Worm (Caenorhabditis elegans) whole organism, L4/young adult: ENCODE results near the gene Y44A6D.6.

Source experiments
- W03F9.2 ChIP-seq: fragments of 150-350 bp; optimal IDR thresholded peaks from 2 replicates; lab custom pipeline; 2014; ENCODE audit warnings: missing biosample characterization, missing genetic modification characterization
- dao-5 ChIP-seq: sonication (generic microtip); optimal IDR thresholded peaks from 2 replicates; lab custom pipeline; 2016; ENCODE audit warnings: missing genotype, missing genetic modification characterization, moderate library complexity, missing compliant biosample characterization
- him-1 ChIP-seq: sonication (generic microtip); optimal IDR thresholded peaks from 2 replicates; lab custom pipeline; 2016; ENCODE audit warnings: missing genotype, missing genetic modification reagents, missing genetic modification characterization, missing compliant biosample characterization

The Y44A6D.6 gene

DNA sequence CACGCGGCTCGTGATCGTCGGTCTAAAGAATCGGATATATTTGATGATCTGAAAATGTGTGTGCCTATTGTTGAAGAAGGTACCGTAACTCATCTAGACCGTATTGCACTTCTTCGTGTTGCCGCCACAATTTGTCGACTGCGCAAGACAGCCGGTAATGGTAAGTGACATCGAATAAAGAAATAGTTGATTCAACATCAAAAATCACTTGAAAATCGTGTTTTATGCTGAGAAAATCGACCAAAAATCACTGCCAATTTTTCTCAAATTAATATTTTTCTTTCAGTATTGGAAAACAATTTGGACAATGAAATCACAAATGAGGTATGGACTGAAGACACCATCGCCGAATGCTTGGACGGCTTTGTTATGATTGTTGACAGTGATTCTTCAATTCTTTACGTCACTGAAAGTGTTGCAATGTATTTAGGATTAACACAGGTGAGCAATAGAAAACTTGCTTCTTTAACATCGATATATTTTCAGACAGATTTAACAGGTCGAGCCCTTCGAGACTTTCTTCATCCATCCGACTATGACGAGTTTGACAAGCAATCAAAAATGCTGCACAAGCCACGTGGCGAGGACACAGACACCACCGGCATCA, 25.7 kb upstream of the Y44A6D.6 start:
- TF ChIP-seq him-1 (tag; lab: Kevin White, UChicago) (no peak), W03F9.2 (tag; lab: Kevin White, UChicago) (no peak), dao-5 (no peak)

DNA sequence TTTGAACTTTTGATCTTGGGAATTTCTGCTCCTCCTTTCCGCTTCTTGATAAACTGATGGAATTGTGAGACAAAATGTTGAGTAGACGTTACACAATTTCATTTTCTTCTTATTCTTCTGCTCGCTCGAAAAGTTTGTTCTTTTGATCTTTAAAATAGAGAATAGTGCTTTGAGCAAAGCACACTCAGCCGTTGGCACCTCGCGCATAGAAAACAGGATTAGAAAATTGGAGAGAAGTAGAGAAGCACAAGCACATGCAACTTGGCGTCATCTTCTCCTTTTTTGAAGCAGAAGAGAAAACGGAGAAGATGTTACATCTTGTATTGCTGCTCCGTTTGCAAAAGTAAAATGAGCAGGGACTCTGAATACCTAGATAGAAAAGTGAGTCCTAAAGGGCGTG, 24.9 kb upstream of the Y44A6D.6 start:
- TF ChIP-seq W03F9.2 (tag; lab: Kevin White, UChicago) (no peak), him-1 (tag; lab: Kevin White, UChicago) (peak; percentile 88), dao-5 (no peak)

DNA sequence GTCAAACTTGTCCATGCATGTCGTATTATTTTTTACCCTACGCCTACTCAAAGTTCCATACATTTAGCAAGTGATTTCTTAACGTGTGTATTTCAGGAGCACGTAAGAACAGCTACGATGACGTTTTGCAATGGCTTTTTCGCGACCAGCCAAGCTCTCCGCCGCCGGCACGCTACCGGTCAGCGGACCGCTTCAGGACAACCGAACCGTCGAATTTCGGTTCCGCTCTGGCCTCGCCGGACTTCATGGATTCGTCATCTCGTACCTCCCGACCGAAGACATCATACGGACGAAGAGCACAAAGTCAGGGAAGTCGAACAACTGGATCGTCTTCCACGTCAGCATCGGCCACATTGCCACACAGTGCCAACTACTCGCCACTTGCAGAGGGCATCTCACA, 23.5 kb upstream of the Y44A6D.6 start:
- TF ChIP-seq dao-5, result no peak
- no peak for TF ChIP-seq W03F9.2 (tag; lab: Kevin White, UChicago)

DNA sequence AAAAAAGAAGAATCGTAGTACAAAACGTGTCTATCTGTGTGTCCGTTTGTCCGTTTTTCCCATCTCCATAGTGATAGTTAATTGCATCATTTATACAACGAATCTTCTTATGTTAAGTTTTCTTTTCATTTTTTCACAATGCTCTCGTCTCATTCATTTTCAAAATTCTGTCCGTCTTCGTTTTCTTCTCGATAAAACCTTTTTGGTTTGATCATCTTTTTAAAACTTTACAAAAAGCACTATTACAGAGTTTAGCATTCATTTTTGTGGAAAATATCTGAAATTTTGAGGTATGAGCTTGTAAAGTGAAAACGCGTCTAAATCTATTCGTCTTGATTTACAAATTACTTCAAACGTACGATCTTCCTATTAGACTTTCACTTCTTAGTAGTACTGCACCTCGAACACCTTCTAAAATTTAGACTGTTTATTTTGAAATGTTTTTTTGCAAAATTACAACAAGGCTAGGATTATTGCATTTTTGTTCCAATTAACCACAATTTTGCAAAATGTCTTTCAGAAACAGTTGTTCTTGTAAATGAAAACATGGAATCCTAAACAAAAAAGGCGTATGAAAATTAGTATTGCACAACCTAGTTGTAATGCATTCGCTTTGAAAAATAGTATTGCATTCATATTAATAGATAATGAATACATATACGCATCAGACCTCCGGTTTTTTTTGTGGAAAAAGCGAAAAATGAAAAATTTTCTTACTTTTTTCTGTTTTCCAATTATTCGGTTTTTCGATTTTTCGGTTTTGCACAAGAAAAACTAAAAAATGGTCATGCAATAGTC, 21.9 kb upstream of the Y44A6D.6 start:
- TF ChIP-seq him-1 (tag; lab: Kevin White, UChicago) (peak; percentile 44), dao-5 (no peak)

DNA sequence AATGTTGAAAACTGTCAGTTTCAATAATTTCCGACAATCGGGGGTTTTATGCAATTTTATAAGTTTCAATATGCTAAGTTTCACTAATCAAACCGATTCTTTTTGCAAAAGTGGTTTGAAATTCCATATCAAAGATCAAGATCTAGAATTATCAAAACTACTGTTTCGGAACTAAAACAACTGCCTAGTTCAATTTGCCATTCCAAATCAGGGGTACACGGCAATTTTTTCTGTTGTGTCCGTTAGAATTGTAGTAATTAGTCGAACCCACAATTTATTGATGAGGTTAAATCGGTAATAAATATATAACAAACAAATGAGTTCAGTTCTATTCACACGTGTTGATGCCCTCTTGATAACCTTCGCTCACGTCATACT, 21.3 kb upstream of the Y44A6D.6 start:
- no peak for TF ChIP-seq him-1 (tag; lab: Kevin White, UChicago)
- no peak for TF ChIP-seq dao-5
- no peak for TF ChIP-seq W03F9.2 (tag; lab: Kevin White, UChicago)

DNA sequence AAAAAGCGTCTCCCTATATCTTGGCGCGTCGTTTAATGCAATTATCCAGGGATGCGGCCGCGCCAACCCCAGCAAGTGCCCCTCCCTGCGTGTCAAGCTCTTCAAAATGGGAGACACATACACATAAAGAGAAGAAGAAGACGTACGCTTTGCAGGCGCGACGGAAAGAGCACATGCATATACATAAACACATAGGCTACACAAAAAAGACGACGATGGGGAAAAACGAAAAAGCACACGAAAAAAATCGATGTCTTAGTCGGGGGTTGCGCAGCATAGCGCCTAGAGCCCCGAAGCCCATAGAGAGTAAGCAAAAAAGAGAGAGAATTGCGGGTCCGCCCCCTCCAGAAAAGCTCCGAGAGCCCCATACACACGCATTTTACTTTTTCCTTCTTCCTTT, 18.0 kb upstream of the Y44A6D.6 start, which contains the start of gene tpan-1:
TSS of gene tpan-1 (plus strand) at position 398 of the 400 bp plus-strand sequence.
- TF ChIP-seq dao-5 (no peak), him-1 (tag; lab: Kevin White, UChicago) (peak; percentile 94), W03F9.2 (tag; lab: Kevin White, UChicago) (no peak)

DNA sequence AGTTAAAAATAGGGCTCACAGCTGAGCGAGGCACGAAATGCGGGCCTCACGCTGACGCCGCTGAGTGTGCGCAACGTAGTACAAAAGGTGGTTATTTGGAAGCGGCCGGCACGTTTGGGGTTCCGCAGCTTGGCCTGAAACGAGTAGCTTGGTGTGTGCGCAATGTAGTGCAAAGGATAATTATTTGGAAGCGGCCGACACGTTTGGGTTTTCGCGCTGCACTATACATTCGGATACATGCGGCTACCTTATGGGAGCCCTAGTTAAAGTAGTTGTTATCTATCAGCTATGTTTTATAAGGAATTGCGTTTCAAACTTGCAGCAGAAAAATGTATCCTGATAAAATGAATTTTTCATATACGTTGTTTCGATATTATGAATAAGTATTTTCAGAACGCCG, 17.1 kb upstream of the Y44A6D.6 start, which contains the start of gene Y44A6D.1:
TSS of gene Y44A6D.1 (minus strand) at position 23 of the 400 bp plus-strand sequence.
- TF ChIP-seq dao-5, result no peak
- no peak for TF ChIP-seq W03F9.2 (tag; lab: Kevin White, UChicago)
- no peak for TF ChIP-seq him-1 (tag; lab: Kevin White, UChicago)

DNA sequence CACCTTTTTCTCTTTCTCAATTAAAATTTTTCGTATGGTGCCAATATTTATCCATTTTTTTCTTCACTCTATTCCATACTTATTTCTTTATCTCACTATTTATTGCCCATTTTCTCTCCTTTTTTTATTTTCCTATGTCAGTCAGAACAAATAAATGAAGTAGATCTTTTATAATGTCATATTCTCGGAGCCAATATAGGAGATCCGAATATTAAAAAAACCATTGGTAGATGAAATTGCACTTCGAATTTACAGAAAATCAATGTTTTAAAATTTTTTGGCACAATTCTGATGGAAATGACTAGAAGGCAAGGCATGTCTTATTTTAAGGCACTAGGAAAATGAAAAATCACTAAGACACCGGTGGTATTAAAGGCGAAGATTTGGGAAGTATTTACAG, 16.5 kb upstream of the Y44A6D.6 start:
- no peak for TF ChIP-seq him-1 (tag; lab: Kevin White, UChicago)
- TF ChIP-seq W03F9.2 (tag; lab: Kevin White, UChicago), result no peak
- no peak for TF ChIP-seq dao-5

DNA sequence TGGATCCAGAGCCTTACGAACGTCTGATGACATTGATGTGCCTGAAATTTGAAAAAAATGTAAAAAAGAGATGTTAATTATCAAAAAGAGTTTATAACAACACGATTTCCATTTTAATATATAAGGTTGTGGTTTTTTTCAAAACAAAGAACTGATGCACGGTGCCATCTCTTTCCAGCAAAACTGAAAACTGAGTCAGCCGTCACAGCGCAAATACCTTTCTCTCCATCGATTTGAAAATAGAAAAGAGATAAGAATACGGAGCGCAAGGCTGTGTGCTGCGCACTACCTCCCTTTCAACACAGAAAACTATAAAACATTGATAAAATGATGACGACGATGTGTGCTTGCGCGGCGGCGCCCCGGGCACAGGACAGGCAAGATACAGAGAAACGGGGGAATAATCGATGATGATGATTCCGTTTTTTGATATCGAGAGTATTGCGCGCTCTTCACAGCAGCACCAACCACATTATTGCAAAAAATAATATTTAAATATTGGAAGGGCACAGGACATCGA, 14.7 kb upstream of the Y44A6D.6 start, which contains the start of gene Y44A6D.3:
TSS of gene Y44A6D.3 (minus strand) at position 51 of the 520 bp plus-strand sequence.
- no peak for TF ChIP-seq W03F9.2 (tag; lab: Kevin White, UChicago)
- no peak for TF ChIP-seq him-1 (tag; lab: Kevin White, UChicago)
- TF ChIP-seq dao-5, result no peak

DNA sequence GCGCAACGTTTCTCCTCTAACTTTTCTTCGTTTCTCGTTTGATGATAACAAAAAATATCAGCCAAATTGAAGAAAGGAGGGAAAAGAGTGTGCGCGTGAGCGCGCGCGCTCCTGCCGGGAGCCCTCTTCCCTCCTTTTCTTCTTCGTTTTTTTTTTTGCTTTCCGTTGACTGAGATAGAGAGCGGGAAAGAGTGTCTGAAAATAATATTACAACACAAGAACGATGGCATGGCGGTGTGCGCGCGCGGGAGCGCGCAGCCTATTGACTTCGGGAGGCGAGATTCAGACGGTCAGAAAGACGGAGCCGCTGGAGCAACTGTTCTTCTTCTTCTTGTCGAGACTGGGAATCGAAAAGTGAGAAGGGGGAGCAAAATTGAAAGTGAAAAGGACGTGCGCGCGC, 13.4 kb upstream of the Y44A6D.6 start:
- TF ChIP-seq dao-5, result no peak
- no peak for TF ChIP-seq him-1 (tag; lab: Kevin White, UChicago)
- no peak for TF ChIP-seq W03F9.2 (tag; lab: Kevin White, UChicago)

DNA sequence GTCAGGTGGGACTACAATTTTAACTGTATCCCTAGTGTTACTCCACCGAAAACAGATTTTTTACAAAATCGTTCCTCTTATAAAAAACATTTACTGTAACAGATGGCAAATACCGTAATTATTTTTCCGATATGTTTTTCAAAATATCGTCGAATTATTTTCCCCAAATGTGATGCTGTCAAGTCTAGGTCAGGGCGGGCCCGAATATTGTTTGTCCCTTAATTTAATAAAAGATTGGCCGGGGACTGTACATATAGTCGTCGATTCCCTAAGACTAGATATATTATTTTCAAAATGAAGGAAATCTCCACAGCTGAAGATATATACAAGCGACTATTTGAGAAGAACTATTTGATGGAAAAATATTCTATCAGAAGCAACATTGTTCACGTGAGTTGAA, 9.2 kb upstream of the Y44A6D.6 start, which contains the start of gene sdf-9:
TSS of gene sdf-9 (plus strand) at position 301 of the 400 bp plus-strand sequence.
- TF ChIP-seq him-1 (tag; lab: Kevin White, UChicago) (no peak), W03F9.2 (tag; lab: Kevin White, UChicago) (no peak), dao-5 (no peak)

DNA sequence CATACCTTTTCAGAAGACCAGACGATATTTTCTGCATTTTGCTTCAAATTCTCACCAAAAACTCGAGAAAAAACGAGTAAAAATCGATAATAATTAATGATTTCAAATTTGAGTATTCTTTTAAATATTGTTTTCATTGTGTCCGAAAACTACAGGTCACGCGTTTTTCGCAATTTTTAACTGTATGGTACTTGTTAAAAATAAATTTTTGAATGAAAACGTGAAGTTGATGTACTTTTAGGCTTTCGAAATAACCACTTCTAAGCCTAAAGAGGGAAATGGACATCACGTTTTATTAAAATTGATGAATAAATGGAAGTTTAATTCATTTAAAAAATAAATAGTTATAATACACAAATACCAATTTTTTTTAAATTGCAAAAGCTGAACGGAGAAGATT, 4.2 kb upstream of the Y44A6D.6 start, which contains the start of gene Y44A6D.5:
TSS of gene Y44A6D.5 (minus strand) at position 101 of the 400 bp plus-strand sequence.
- no peak for TF ChIP-seq W03F9.2 (tag; lab: Kevin White, UChicago)

DNA sequence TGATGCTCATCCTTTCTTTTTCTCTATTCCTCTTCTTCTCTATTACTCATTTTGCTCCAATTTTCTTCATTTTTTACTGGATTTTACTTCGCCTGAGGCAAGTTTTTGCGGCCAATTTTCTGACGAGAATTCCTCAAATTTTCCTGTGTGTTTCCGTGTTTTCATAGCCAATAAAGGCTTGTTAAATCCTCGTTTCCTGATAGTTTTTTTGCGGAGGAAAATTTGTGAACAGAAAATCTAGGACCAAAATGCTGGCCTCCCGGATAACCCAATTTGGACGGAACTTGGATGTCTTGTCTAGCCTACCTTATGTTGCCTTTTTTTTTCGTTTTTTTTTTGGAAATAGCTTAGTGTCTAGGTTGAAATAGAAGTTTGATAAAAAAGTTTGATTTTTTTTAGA, 6.5 kb downstream of the Y44A6D.6 start:
- TF ChIP-seq W03F9.2 (tag; lab: Kevin White, UChicago) (no peak), him-1 (tag; lab: Kevin White, UChicago) (no peak), dao-5 (no peak)

DNA sequence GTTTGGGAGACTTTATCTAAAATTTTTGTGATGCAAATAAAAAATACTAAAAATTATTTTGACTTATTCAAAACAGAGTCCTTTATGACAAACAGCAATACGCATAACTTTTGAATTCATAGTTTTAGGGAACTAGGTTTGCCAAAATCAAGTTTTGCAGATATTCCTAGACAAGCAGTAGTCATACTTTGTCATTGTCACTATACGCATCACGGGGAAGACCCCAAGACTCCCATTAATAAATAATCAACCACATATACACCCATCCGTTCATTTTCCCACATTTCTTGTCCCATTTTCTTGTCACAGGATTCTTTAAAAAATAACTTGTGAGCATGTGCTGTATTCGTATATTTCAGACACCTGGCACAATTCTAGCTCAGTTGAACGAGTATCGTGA, 7.3 kb downstream of the Y44A6D.6 start, which contains the start of gene Y44A6D.7:
TSS of gene Y44A6D.7 (plus strand) at position 301 of the 400 bp plus-strand sequence.
- TF ChIP-seq W03F9.2 (tag; lab: Kevin White, UChicago) (no peak), dao-5 (no peak), him-1 (tag; lab: Kevin White, UChicago) (no peak)
